Fruit fly (Drosophila melanogaster): ENCODE data around the gene RhoGAP92B.

RhoGAP92B gene

DNA sequence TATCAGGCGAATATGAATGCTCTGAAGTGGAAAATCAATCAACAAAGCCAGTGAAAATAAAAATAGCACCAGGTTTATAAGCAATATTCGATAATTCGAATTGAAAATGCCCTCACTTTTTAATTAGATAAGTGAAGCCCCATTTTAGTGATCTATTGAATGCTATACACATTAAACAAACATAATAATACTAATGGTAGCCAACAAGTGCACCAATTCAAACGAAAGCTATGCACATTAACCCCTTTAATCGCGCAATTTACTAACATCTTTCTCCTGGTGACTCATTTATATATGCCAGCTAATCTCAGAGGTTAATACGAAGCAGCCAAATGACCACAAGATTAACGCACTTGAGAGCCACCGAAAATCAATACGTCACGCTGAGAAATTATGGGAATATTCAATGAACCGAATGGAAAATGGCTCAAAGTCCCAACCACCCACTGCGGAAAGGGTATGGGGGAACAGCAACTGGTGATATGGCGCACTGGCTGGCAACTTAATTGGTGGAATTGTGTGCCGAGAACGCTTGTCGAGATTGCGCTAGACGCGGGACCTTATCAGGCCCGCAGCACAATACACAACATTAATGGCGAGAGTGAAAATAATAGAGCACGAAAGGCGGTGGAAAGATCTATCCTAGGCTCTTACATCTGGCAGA lies 45.5 kb upstream of the RhoGAP92B start (continued):
- TF ChIP-seq abd-A (tag; optimal IDR thresholded peaks at IDR 0.05), result no peak
- TF ChIP-seq gfzf (GFP tag; optimal IDR thresholded peaks at IDR 0.05), result no peak
- no peak for TF ChIP-seq cad (GFP tag; optimal IDR thresholded peaks at IDR 0.05)
- TF ChIP-seq crp (GFP tag; optimal IDR thresholded peaks at IDR 0.05), result no peak
- TF ChIP-seq pzg (GFP tag; optimal IDR thresholded peaks at IDR 0.05), result no peak
- no peak for TF ChIP-seq CG11085 (GFP tag; IDR thresholded peaks at IDR 0.05)
- no peak for TF ChIP-seq CG3065 (GFP tag; optimal IDR thresholded peaks at IDR 0.05)
- no peak for TF ChIP-seq Doc3 (GFP tag; IDR thresholded peaks at IDR 0.05; ENCODE audit: partially characterized antibody)
- TF ChIP-seq tap (tag; optimal IDR thresholded peaks at IDR 0.05), result no peak
- TF ChIP-seq vfl (GFP tag; optimal IDR thresholded peaks at IDR 0.05), result no peak
- TF ChIP-seq eve (GFP tag; optimal IDR thresholded peaks at IDR 0.05), result no peak
- TF ChIP-seq CG2875 (GFP tag; optimal IDR thresholded peaks at IDR 0.05), result no peak
- TF ChIP-seq CG7372 (GFP tag; IDR thresholded peaks at IDR 0.05), result no peak
- no peak for TF ChIP-seq bigmax (GFP tag; optimal IDR thresholded peaks at IDR 0.05)
- no peak for TF ChIP-seq CG13287 (GFP tag; IDR thresholded peaks at IDR 0.05; ENCODE audit: partially characterized antibody)
- TF ChIP-seq ham (GFP tag; IDR thresholded peaks at IDR 0.05), result no peak
- TF ChIP-seq CG7271 (tag; optimal IDR thresholded peaks at IDR 0.05), result no peak
- peak; percentile 70 for TF ChIP-seq CG12769 (tag; optimal IDR thresholded peaks at IDR 0.05)
- peak; percentile 14 for TF ChIP-seq mam (GFP tag; optimal IDR thresholded peaks at IDR 0.05)
- no peak for TF ChIP-seq run (tag; optimal IDR thresholded peaks at IDR 0.05)
- TF ChIP-seq CG10267 (tag; optimal IDR thresholded peaks at IDR 0.05), result no peak
- TF ChIP-seq CG18011 (GFP tag; optimal IDR thresholded peaks at IDR 0.05), result no peak
- TF ChIP-seq CG11723 (GFP tag; optimal IDR thresholded peaks at IDR 0.05), result no peak
- no peak for TF ChIP-seq pho (GFP tag; optimal IDR thresholded peaks at IDR 0.05)
- TF ChIP-seq sens (GFP tag), result peak; percentile 46
- TF ChIP-seq CoRest (tag; optimal IDR thresholded peaks at IDR 0.05), result no peak
- no peak for TF ChIP-seq CG6791 (GFP tag; IDR thresholded peaks at IDR 0.05; ENCODE audit: partially characterized antibody)
- TF ChIP-seq CG2199 (GFP tag; IDR thresholded peaks at IDR 0.05), result no peak
- TF ChIP-seq Hr3 (GFP tag; optimal IDR thresholded peaks at IDR 0.05), result no peak
- TF ChIP-seq row (GFP tag; IDR thresholded peaks at IDR 0.05), result peak; percentile 63
- no peak for TF ChIP-seq Bteb2 (GFP tag; optimal IDR thresholded peaks at IDR 0.05)
- TF ChIP-seq NC2α (GFP tag; optimal IDR thresholded peaks at IDR 0.05), result no peak
- TF ChIP-seq hkb (optimal IDR thresholded peaks at IDR 0.05), result no peak
- no peak for TF ChIP-seq hkb (GFP tag; IDR thresholded peaks at IDR 0.05)
- no peak for TF ChIP-seq CG31224 (GFP tag; IDR thresholded peaks at IDR 0.05)
- TF ChIP-seq CG42726 (GFP tag; IDR thresholded peaks at IDR 0.05; ENCODE audit: partially characterized antibody), result no peak
- no peak for TF ChIP-seq CG16863 (GFP tag; optimal IDR thresholded peaks at IDR 0.05)
- no peak for TF ChIP-seq toy (GFP tag; IDR thresholded peaks at IDR 0.05)
- TF ChIP-seq shn (GFP tag; optimal IDR thresholded peaks at IDR 0.05), result no peak
- no peak for TF ChIP-seq chn (GFP tag; optimal IDR thresholded peaks at IDR 0.05)
- TF ChIP-seq esg (GFP tag; conservative IDR thresholded peaks at IDR 0.05), result no peak
- TF ChIP-seq CG10366 (GFP tag; IDR thresholded peaks at IDR 0.05), result no peak
- no peak for TF ChIP-seq Stat92E (GFP tag; optimal IDR thresholded peaks at IDR 0.05)
- TF ChIP-seq wek (GFP tag; optimal IDR thresholded peaks at IDR 0.05), result no peak
- no peak for TF ChIP-seq ttk (GFP tag; IDR thresholded peaks at IDR 0.05)
- TF ChIP-seq sens-2 (GFP tag; IDR thresholded peaks at IDR 0.05), result no peak
- no peak for TF ChIP-seq scrt (GFP tag; optimal IDR thresholded peaks at IDR 0.05)
- no peak for TF ChIP-seq bbx (GFP tag; IDR thresholded peaks at IDR 0.05; ENCODE audit: partially characterized antibody)
- no peak for TF ChIP-seq Abd-B (GFP tag; optimal IDR thresholded peaks at IDR 0.05)
- TF ChIP-seq ase (GFP tag; IDR thresholded peaks at IDR 0.05), result no peak
- 0 out of 3 replicates have a peak, but pooled peaks have one; percentile 13 for TF ChIP-seq CG11695 (GFP tag; IDR thresholded peaks at IDR 0.05)

Data from whole organism, embryonic.